Worm (Caenorhabditis elegans): ENCODE results near the gene frpr-1.

frpr-1 gene

DNA sequence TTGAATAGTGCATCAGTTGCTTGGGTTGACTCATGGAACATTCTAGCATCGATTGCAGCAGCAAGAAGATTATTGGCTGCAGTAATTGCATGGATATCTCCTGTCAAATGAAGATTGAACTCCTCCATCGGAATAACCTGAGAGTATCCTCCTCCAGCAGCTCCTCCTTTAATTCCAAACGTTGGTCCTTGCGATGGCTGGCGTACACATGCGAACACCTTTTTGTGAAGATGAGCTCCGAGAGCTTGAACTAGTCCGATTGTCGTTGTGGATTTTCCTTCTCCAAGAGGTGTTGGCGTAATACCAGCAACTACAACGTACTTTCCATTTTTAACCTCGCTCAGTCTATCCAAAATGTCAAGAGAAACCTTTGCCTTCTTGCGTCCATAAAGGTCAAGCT, 46.7 kb downstream of the frpr-1 start:
- no peak for TF ChIP-seq F10E7.11 (tag; optimal IDR thresholded peaks at IDR 0.05)
- TF ChIP-seq ceh-91 (GFP tag; IDR thresholded peaks at IDR 0.05), result no peak
- no peak for TF ChIP-seq F23B12.7 (tag; optimal IDR thresholded peaks at IDR 0.05; ENCODE audit: insufficient read depth)
- no peak for TF ChIP-seq efl-1 (GFP tag; optimal IDR thresholded peaks at IDR 0.05)
- TF ChIP-seq attf-6 (GFP tag; IDR thresholded peaks at IDR 0.05), result no peak
- no peak for TF ChIP-seq snpc-1.3 (tag; optimal IDR thresholded peaks at IDR 0.05; ENCODE audit: insufficient read depth)
- no peak for TF ChIP-seq bed-2 (GFP tag; IDR thresholded peaks at IDR 0.05)
- no peak for TF ChIP-seq zim-3 (tag; optimal IDR thresholded peaks at IDR 0.05)

DNA sequence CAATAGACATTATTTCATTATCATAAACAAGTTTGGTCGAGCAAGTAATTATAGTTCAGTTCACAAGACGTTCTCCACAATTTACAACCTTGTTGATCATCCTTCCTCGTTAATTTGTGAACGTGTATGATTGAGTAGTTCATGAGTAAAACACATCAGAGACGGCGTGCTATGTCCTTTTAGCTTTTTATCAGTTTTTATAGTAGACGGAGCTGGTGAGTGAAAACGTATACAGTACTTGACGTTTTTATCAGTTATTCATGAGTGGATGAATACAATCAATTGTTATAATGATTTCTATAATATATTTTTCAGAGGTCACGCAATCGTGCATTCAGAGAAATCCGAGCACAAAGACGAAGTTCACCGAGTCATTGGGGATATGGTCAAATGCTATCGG, 50.5 kb downstream of the frpr-1 start:
- TF ChIP-seq tlf-1 (GFP tag; optimal IDR thresholded peaks at IDR 0.05) (no peak), B0336.3 (GFP tag; IDR thresholded peaks at IDR 0.05) (no peak), snpc-4 (GFP tag; optimal IDR thresholded peaks at IDR 0.05) (no peak), snpc-4 (tag; optimal IDR thresholded peaks at IDR 0.05) (no peak), unc-130 (GFP tag; optimal IDR thresholded peaks at IDR 0.05) (no peak), athp-1 (tag; optimal IDR thresholded peaks at IDR 0.05) (no peak), K11D2.4 (GFP tag; IDR thresholded peaks at IDR 0.05) (no peak), ceh-91 (GFP tag; IDR thresholded peaks at IDR 0.05) (no peak), ceh-58 (GFP tag; IDR thresholded peaks at IDR 0.05) (no peak), B0019.2 (GFP tag; conservative IDR thresholded peaks at IDR 0.05) (no peak), F57A8.1 (GFP tag; optimal IDR thresholded peaks at IDR 0.05) (no peak), bed-1 (GFP tag; IDR thresholded peaks at IDR 0.05) (no peak), cebp-1 (GFP tag; IDR thresholded peaks at IDR 0.05) (no peak), cebp-1 (tag; optimal IDR thresholded peaks at IDR 0.05) (no peak), hrde-1 (tag; optimal IDR thresholded peaks at IDR 0.05; ENCODE audit: borderline replicate concordance) (no peak), snpc-3.4 (tag; optimal IDR thresholded peaks at IDR 0.05) (no peak), nfya-2 (GFP tag; IDR thresholded peaks at IDR 0.05) (no peak), egrh-3 (GFP tag; IDR thresholded peaks at IDR 0.05) (no peak)

DNA sequence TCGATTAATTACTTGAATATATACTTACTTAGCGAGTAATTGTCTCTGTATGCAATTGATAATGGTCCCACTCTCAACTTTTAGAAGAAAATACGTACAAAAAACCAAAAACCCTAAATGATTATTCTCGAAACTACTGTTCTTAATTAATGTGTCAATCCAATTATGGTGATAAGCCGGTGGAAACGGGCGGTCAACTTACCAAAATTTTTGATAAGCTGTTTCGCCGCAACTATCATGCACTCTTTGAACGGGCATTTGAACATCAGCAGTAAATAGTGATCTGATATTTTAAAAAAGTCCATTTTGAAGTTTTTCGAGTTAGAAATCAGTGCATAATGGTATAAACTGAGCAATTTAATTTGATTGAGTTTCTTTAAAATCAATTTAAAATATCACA, 51.1 kb downstream of the frpr-1 start:
- no peak for TF ChIP-seq F33H1.4 (GFP tag; IDR thresholded peaks at IDR 0.05)
- TF ChIP-seq madf-3 (GFP tag; IDR thresholded peaks at IDR 0.05), result no peak
- TF ChIP-seq nhr-80 (tag; optimal IDR thresholded peaks at IDR 0.05), result peak; percentile 54

DNA sequence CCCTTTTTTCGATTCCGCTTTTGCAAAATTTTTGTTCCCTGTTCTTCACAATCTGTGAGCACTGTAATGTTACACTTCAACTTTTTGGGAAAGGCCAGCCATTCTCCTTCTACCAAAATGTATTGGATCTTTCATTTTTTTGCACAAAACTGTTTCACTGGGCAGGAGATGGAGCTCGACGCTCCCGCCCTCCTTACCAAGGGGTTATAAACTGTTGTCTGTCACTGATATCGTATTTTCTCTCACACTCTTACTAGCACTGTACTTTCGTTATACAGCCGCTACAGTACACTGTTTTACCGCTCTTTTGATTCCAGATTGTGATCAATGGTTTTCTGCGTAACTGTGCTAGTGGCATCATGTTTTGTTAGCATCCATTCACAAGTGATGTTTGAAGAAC, 51.7 kb downstream of the frpr-1 start, which contains the start of gene C46F2.1:
C46F2.1 (plus strand) TSS at position 301 of the 400 bp plus-strand sequence.
- TF ChIP-seq tlf-1 (GFP tag; optimal IDR thresholded peaks at IDR 0.05) (no peak), ceh-79 (tag; optimal IDR thresholded peaks at IDR 0.05) (no peak), hrde-1 (tag; optimal IDR thresholded peaks at IDR 0.05; ENCODE audit: borderline replicate concordance) (no peak), Y53F4B.3 (GFP tag; IDR thresholded peaks at IDR 0.05) (no peak), snpc-1.1 (tag; optimal IDR thresholded peaks at IDR 0.05; ENCODE audit: insufficient read depth) (no peak), cebp-1 (GFP tag; IDR thresholded peaks at IDR 0.05) (no peak), cebp-1 (tag; optimal IDR thresholded peaks at IDR 0.05) (no peak), madf-6 (GFP tag; IDR thresholded peaks at IDR 0.05) (no peak), snpc-4 (GFP tag; optimal IDR thresholded peaks at IDR 0.05) (no peak), snpc-4 (tag; optimal IDR thresholded peaks at IDR 0.05) (no peak), C06A6.2 (GFP tag; conservative IDR thresholded peaks at IDR 0.05) (no peak), bed-2 (GFP tag; IDR thresholded peaks at IDR 0.05) (no peak), sptf-2 (GFP tag; optimal IDR thresholded peaks at IDR 0.05) (no peak), atf-7 (tag; optimal IDR thresholded peaks at IDR 0.05) (no peak), ztf-28 (GFP tag; IDR thresholded peaks at IDR 0.05) (no peak)
